Worm (Caenorhabditis elegans) whole organism, L1 larva: ENCODE data around the gene mrpl-42.

Source experiments
- C04F5.9 ChIP-seq: sonication (generic microtip); optimal IDR thresholded peaks from 2 replicates; lab custom pipeline; 2016; ENCODE audit warnings: missing genetic modification characterization, missing compliant biosample characterization
- Y116A8C.19 ChIP-seq: sonication (generic microtip); optimal IDR thresholded peaks from 2 replicates; lab custom pipeline; 2016; ENCODE audit warnings: missing compliant biosample characterization, missing genetic modification characterization, borderline replicate concordance
- aha-1 ChIP-seq: fragments of 150-350 bp; optimal IDR thresholded peaks from 2 replicates; lab custom pipeline; 2014; ENCODE audit warnings: missing biosample characterization, missing genetic modification characterization
- alr-1 ChIP-seq: fragments of 200-800 bp; sonication (Bioruptor generic); optimal IDR thresholded peaks from 2 replicates; lab custom pipeline; 2018; ENCODE audit warnings: borderline replicate concordance, mild to moderate bottlenecking, missing genetic modification characterization, missing compliant biosample characterization
- ama-1 ChIP-seq: fragments of 150-350 bp; optimal IDR thresholded peaks from 2 replicates; lab custom pipeline; 2014
- blmp-1 ChIP-seq: fragments of 150-350 bp; optimal IDR thresholded peaks from 2 replicates; lab custom pipeline; 2014; ENCODE audit warnings: missing biosample characterization, missing genetic modification characterization
- ceh-63 ChIP-seq: fragments of 200-800 bp; sonication (Bioruptor generic); optimal IDR thresholded peaks from 2 replicates; lab custom pipeline; 2018; ENCODE audit warnings: mild to moderate bottlenecking, missing genetic modification characterization, missing compliant biosample characterization
- ceh-8 ChIP-seq: fragments of 200-800 bp; sonication (Bioruptor generic); optimal IDR thresholded peaks from 2 replicates; lab custom pipeline; 2018; ENCODE audit warnings: mild to moderate bottlenecking, missing genetic modification characterization, moderate library complexity, missing compliant biosample characterization
- ceh-82 ChIP-seq, 3 experiments: fragments of 150-350 bp in 1 of 3; sonication (generic microtip) in 2 of 3; optimal IDR thresholded peaks; 2 replicates each; lab custom pipeline; 2014 to 2017; ENCODE audit warnings: missing biosample characterization in 3 of 3, missing genetic modification characterization in 3 of 3
- ceh-88 ChIP-seq: fragments of 200-800 bp; sonication (Bioruptor generic); IDR thresholded peaks from 2 replicates; pipeline ENCODE4 v1.3.6; 2022; ENCODE audit warnings: missing genetic modification characterization, missing compliant biosample characterization
- dpl-1 ChIP-seq, 3 experiments: fragments of 150-350 bp in 2 of 3; sonication (generic microtip) in 1 of 3; optimal IDR thresholded peaks; 2 replicates each; lab custom pipeline; 2014 to 2017; ENCODE audit warnings: missing biosample characterization in 3 of 3, missing genetic modification characterization in 3 of 3, missing genetic modification reagents in 3 of 3
- dsc-1 ChIP-seq: sonication (generic microtip); optimal IDR thresholded peaks from 2 replicates; lab custom pipeline; 2016; ENCODE audit warnings: mild to moderate bottlenecking, missing genetic modification characterization, missing compliant biosample characterization
- efl-1 ChIP-seq, 4 experiments: fragments of 150-350 bp; optimal IDR thresholded peaks in 3 of 4; peaks in 1 of 4; 1 replicate in 1 of 4; 2 replicates in 3 of 4; lab custom pipeline; 2014; ENCODE audit warnings: missing biosample characterization in 2 of 4, missing genetic modification characterization in 2 of 4, missing genetic modification reagents in 2 of 4
- egl-27 ChIP-seq, 2 experiments: fragments of 150-350 bp in 1 of 2; sonication (generic microtip); optimal IDR thresholded peaks; 3 replicates each; lab custom pipeline; 2017 to 2018; ENCODE audit warnings: missing biosample characterization in 2 of 2, missing genetic modification characterization in 2 of 2, missing genetic modification reagents in 2 of 2
- elt-2 ChIP-seq: sonication (generic microtip); optimal IDR thresholded peaks from 2 replicates; lab custom pipeline; 2016; ENCODE audit warnings: missing genetic modification characterization, mild to moderate bottlenecking, inconsistent platforms, missing compliant biosample characterization, missing genetic modification reagents
- elt-3 ChIP-seq, 6 experiments: fragments of 150-350 bp in 1 of 6; sonication (generic microtip); optimal IDR thresholded peaks; 2 replicates each; lab custom pipeline; 2017 to 2018; ENCODE audit warnings: missing biosample characterization in 6 of 6, missing genetic modification characterization in 6 of 6, inconsistent platforms in 1 of 6
- ets-5 ChIP-seq: fragments of 200-800 bp; sonication (Bioruptor generic); IDR thresholded peaks from 2 replicates; pipeline ENCODE4 v1.3.6; 2022; ENCODE audit warnings: missing genetic modification characterization, missing compliant biosample characterization
- fkh-4 ChIP-seq: sonication (generic microtip); optimal IDR thresholded peaks from 2 replicates; lab custom pipeline; 2016; ENCODE audit warnings: missing compliant biosample characterization, missing genetic modification characterization, borderline replicate concordance
- fkh-8 ChIP-seq: sonication (generic microtip); optimal IDR thresholded peaks from 2 replicates; lab custom pipeline; 2016; ENCODE audit warnings: mild to moderate bottlenecking, missing genetic modification characterization, missing compliant biosample characterization
- hlh-4 ChIP-seq: sonication (generic microtip); optimal IDR thresholded peaks from 2 replicates; lab custom pipeline; 2016; ENCODE audit warnings: mild to moderate bottlenecking, missing genetic modification characterization, missing compliant biosample characterization
- irx-1 ChIP-seq: sonication (generic microtip); optimal IDR thresholded peaks from 2 replicates; lab custom pipeline; 2016; ENCODE audit warnings: missing genetic modification characterization, missing compliant biosample characterization
- isw-1 ChIP-seq: fragments of 200-800 bp; sonication (Bioruptor generic); IDR thresholded peaks from 2 replicates; pipeline ENCODE4 v1.3.6; 2022; ENCODE audit warnings: missing genetic modification characterization, missing compliant biosample characterization
- jun-1 ChIP-seq: fragments of 150-350 bp; optimal IDR thresholded peaks from 2 replicates; lab custom pipeline; 2014; ENCODE audit warnings: missing biosample characterization, missing genetic modification reagents, missing genetic modification characterization
- lin-13 ChIP-seq: fragments of 150-350 bp; optimal IDR thresholded peaks from 2 replicates; lab custom pipeline; 2014; ENCODE audit warnings: missing biosample characterization, missing genetic modification reagents, missing genetic modification characterization
- lin-15B ChIP-seq: fragments of 150-350 bp; sonication (generic microtip); optimal IDR thresholded peaks from 3 replicates; lab custom pipeline; 2014; ENCODE audit warnings: missing biosample characterization, missing genetic modification characterization
- lin-39 ChIP-seq: fragments of 150-350 bp; optimal IDR thresholded peaks from 2 replicates; lab custom pipeline; 2014; ENCODE audit warnings: missing biosample characterization, missing genetic modification reagents, missing genetic modification characterization
- lsy-2 ChIP-seq, 2 experiments: fragments of 150-350 bp; optimal IDR thresholded peaks; 2 replicates each; lab custom pipeline; 2014; ENCODE audit warnings: missing biosample characterization in 2 of 2, missing genetic modification characterization in 2 of 2
- mab-9 ChIP-seq: fragments of 200-800 bp; sonication (Bioruptor generic); IDR thresholded peaks from 2 replicates; pipeline ENCODE4 v1.3.6; 2022; ENCODE audit warnings: missing genetic modification reagents, missing genetic modification characterization, missing compliant biosample characterization
- mdl-1 ChIP-seq, 2 experiments: fragments of 150-350 bp; optimal IDR thresholded peaks; 2 replicates each; lab custom pipeline; 2014 to 2017; ENCODE audit warnings: missing biosample characterization in 2 of 2, missing genetic modification characterization in 2 of 2, inconsistent platforms in 1 of 2
- mef-2 ChIP-seq: fragments of 150-350 bp; optimal IDR thresholded peaks from 2 replicates; lab custom pipeline; 2014; ENCODE audit warnings: missing biosample characterization, missing genetic modification characterization
- mep-1 ChIP-seq: fragments of 150-350 bp; optimal IDR thresholded peaks from 2 replicates; lab custom pipeline; 2014; ENCODE audit warnings: missing biosample characterization, missing genetic modification characterization
- nhr-11 ChIP-seq: fragments of 150-350 bp; optimal IDR thresholded peaks from 2 replicates; lab custom pipeline; 2014; ENCODE audit warnings: missing biosample characterization, missing genetic modification characterization
- nhr-12 ChIP-seq: sonication (generic microtip); optimal IDR thresholded peaks from 2 replicates; lab custom pipeline; 2017; ENCODE audit warnings: missing biosample characterization, missing genetic modification characterization
- nhr-19 ChIP-seq: fragments of 200-800 bp; sonication (Bioruptor generic); conservative IDR thresholded peaks from 2 replicates; pipeline ENCODE4 v1.3.6; 2022; ENCODE audit warnings: missing genetic modification characterization, missing compliant biosample characterization
- nhr-47 ChIP-seq: sonication (generic microtip); optimal IDR thresholded peaks from 2 replicates; lab custom pipeline; 2016; ENCODE audit warnings: mild to moderate bottlenecking, missing genetic modification characterization, moderate library complexity, missing compliant biosample characterization
- nhr-77 ChIP-seq: fragments of 150-350 bp; optimal IDR thresholded peaks from 2 replicates; lab custom pipeline; 2014; ENCODE audit warnings: missing biosample characterization, missing genetic modification characterization
- nhr-85 ChIP-seq: sonication (generic microtip); peaks from one replicate; lab custom pipeline; 2016; ENCODE audit warnings: missing genetic modification characterization, inconsistent platforms, missing compliant biosample characterization
- nhr-90 ChIP-seq: sonication (generic microtip); optimal IDR thresholded peaks from 2 replicates; lab custom pipeline; 2016; ENCODE audit warnings: mild to moderate bottlenecking, missing genetic modification characterization, missing compliant biosample characterization; ENCODE audit not compliant: poor library complexity
- pag-3 ChIP-seq: sonication (generic microtip); optimal IDR thresholded peaks from 2 replicates; lab custom pipeline; 2017; ENCODE audit warnings: missing genetic modification characterization, mild to moderate bottlenecking, missing compliant biosample characterization, antibody characterized with exemption, borderline replicate concordance; ENCODE audit not compliant: insufficient read depth
- pax-3 ChIP-seq: fragments of 200-800 bp; sonication (Bioruptor generic); optimal IDR thresholded peaks from 2 replicates; lab custom pipeline; 2018; ENCODE audit warnings: mild to moderate bottlenecking, missing genetic modification characterization, moderate library complexity, missing compliant biosample characterization
- rnt-1 ChIP-seq: sonication (generic microtip); optimal IDR thresholded peaks from 2 replicates; lab custom pipeline; 2016; ENCODE audit warnings: mild to moderate bottlenecking, missing genetic modification characterization, moderate library complexity, missing compliant biosample characterization
- skn-1 ChIP-seq: fragments of 150-350 bp; optimal IDR thresholded peaks from 2 replicates; lab custom pipeline; 2014; ENCODE audit warnings: missing biosample characterization, missing genetic modification characterization
- snpc-4 ChIP-seq: fragments of 150-350 bp; optimal IDR thresholded peaks from 2 replicates; lab custom pipeline; 2014; ENCODE audit warnings: missing biosample characterization, missing genetic modification characterization
- sox-4 ChIP-seq: sonication (generic microtip); optimal IDR thresholded peaks from 2 replicates; lab custom pipeline; 2016; ENCODE audit warnings: missing genetic modification characterization, missing compliant biosample characterization
- sptf-1 ChIP-seq: fragments of 150-350 bp; optimal IDR thresholded peaks from 2 replicates; lab custom pipeline; 2014; ENCODE audit warnings: missing biosample characterization, missing genetic modification characterization
- swsn-7 ChIP-seq: sonication (generic microtip); optimal IDR thresholded peaks from 2 replicates; lab custom pipeline; 2016; ENCODE audit warnings: missing genetic modification characterization, missing compliant biosample characterization
- tbx-2 ChIP-seq: sonication (generic microtip); optimal IDR thresholded peaks from 2 replicates; lab custom pipeline; 2016; ENCODE audit warnings: missing genetic modification characterization, missing compliant biosample characterization
- tlp-1 ChIP-seq: fragments of 150-350 bp; optimal IDR thresholded peaks from 2 replicates; lab custom pipeline; 2014; ENCODE audit warnings: missing biosample characterization, missing genetic modification characterization
- unc-30 ChIP-seq: sonication (generic microtip); optimal IDR thresholded peaks from 2 replicates; lab custom pipeline; 2017; ENCODE audit warnings: missing biosample characterization, missing genetic modification characterization
- unc-98 ChIP-seq: fragments of 200-800 bp; sonication (Bioruptor generic); IDR thresholded peaks from 2 replicates; pipeline ENCODE4 v1.3.6; 2022; ENCODE audit warnings: missing genetic modification characterization, missing compliant biosample characterization
- zip-4 ChIP-seq: fragments of 200-800 bp; sonication (Bioruptor generic); optimal IDR thresholded peaks from 2 replicates; lab custom pipeline; 2018; ENCODE audit warnings: mild to moderate bottlenecking, missing genetic modification characterization, moderate library complexity, missing compliant biosample characterization
- ztf-11 ChIP-seq, 2 experiments: sonication (generic microtip); optimal IDR thresholded peaks; 2 replicates each; lab custom pipeline; 2016 to 2017; ENCODE audit warnings: missing genetic modification characterization in 2 of 2, missing biosample characterization in 1 of 2, missing compliant biosample characterization in 1 of 2
- ztf-4 ChIP-seq: fragments of 150-350 bp; optimal IDR thresholded peaks from 2 replicates; lab custom pipeline; 2014; ENCODE audit warnings: missing biosample characterization, missing genetic modification characterization

Gene mrpl-42

DNA sequence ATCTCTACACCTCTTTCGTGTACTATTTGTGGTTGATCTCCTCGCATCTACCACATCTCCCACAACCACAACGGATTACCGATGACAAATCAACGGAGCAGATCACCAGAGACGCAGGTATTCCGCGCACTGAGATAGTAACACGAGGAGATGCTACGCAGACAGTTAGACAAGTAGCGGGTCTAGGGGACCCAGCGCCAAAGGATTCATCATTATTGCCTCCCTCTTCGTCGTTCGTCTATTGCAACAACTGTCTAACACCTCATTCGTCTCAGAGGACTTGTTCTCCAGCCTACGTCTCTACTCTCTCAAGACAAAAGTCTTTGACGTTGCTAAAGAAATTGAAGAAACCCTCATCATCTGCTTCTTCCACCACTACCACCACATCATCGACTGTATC, 27.3 kb upstream of the mrpl-42 start:
- TF ChIP-seq dsc-1 (tag; lab: Kevin White, UChicago) (no peak), nhr-11 (no peak), fkh-8 (tag; lab: Kevin White, UChicago) (no peak), nhr-12 (tag; lab: Kevin White, UChicago) (no peak), tlp-1 (tag; lab: Kevin White, UChicago) (no peak), elt-3 (tag; optimal IDR thresholded peaks at IDR 0.05; lab: Kevin White, UChicago) (peak in 3 of 6 experiments; percentile 14 to 21 (median 19)), ceh-8 (no peak), efl-1 (optimal IDR thresholded peaks at IDR 0.05; lab: Kevin White, UChicago) (peak; percentile 56 to 65), efl-1 (GFP tag; optimal IDR thresholded peaks at IDR 0.05 in 1 of 2; lab: Kevin White, UChicago) (no peak), hlh-4 (no peak), ztf-4 (no peak), mab-9 (GFP tag; lab: Robert Waterston, UW) (no peak), fkh-4 (tag; lab: Kevin White, UChicago) (no peak), mep-1 (tag; lab: Kevin White, UChicago) (peak; percentile 72), nhr-19 (GFP tag; lab: Robert Waterston, UW) (no peak; the same call in 1 of the 2 replicates), ceh-82 (tag; optimal IDR thresholded peaks at IDR 0.05; lab: Kevin White, UChicago) (peak in 2 of 3 experiments; percentile 8 to 25), jun-1 (tag; lab: Kevin White, UChicago) (no peak), ama-1 (lab: Kevin White, UChicago) (no peak), sox-4 (tag; lab: Kevin White, UChicago) (no peak), alr-1 (tag; lab: Kevin White, UChicago) (no peak), lsy-2 (tag; optimal IDR thresholded peaks at IDR 0.05; lab: Kevin White, UChicago) (peak; percentile 27 to 64), elt-2 (tag; lab: Kevin White, UChicago) (no peak), nhr-47 (tag; lab: Kevin White, UChicago) (peak; percentile 40), aha-1 (tag; lab: Kevin White, UChicago) (no peak), swsn-7 (tag; lab: Kevin White, UChicago) (peak; percentile 48), skn-1 (tag; lab: Kevin White, UChicago) (peak; percentile 43), snpc-4 (tag; lab: Kevin White, UChicago) (no peak), unc-98 (GFP tag; lab: Robert Waterston, UW) (no peak), nhr-77 (tag; lab: Kevin White, UChicago) (peak; percentile 27), ets-5 (GFP tag; lab: Robert Waterston, UW) (no peak), C04F5.9 (tag; lab: Kevin White, UChicago) (no peak), ztf-11 (tag; optimal IDR thresholded peaks at IDR 0.05; lab: Kevin White, UChicago) (no peak), ceh-88 (GFP tag; lab: Robert Waterston, UW) (no peak), unc-30 (tag; lab: Kevin White, UChicago) (no peak), egl-27 (tag; optimal IDR thresholded peaks at IDR 0.05; lab: Kevin White, UChicago) (no peak), dpl-1 (GFP tag; optimal IDR thresholded peaks at IDR 0.05; lab: Kevin White, UChicago) (no peak), mef-2 (tag; lab: Kevin White, UChicago) (no peak), sptf-1 (tag; lab: Kevin White, UChicago) (no peak), lin-15B (no peak), zip-4 (GFP tag; lab: Kevin White, UChicago) (no peak), tbx-2 (peak; percentile 57), mdl-1 (tag; optimal IDR thresholded peaks at IDR 0.05; lab: Kevin White, UChicago) (peak in 1 of 2 experiments; percentile 74), blmp-1 (tag; lab: Kevin White, UChicago) (peak; percentile 75), nhr-85 (tag; lab: Kevin White, UChicago) (peak; percentile 88), ceh-63 (GFP tag; lab: Kevin White, UChicago) (no peak), lin-39 (tag; lab: Kevin White, UChicago) (no peak), pax-3 (tag; lab: Kevin White, UChicago) (no peak), rnt-1 (peak; percentile 57), isw-1 (no peak), nhr-90 (tag; lab: Kevin White, UChicago) (peak; percentile 41), lin-13 (GFP tag; lab: Kevin White, UChicago) (peak; percentile 58), pag-3 (tag; lab: Kevin White, UChicago) (no peak), irx-1 (no peak), Y116A8C.19 (tag; lab: Kevin White, UChicago) (no peak)
